Fruit fly (Drosophila melanogaster): ENCODE data around the gene Sec24CD.

dm6 chr2L:2212478-2212877, 24.2 kb downstream of the Sec24CD start, which contains the start of gene CG15385:
- no peak for TF ChIP-seq CG8478 (optimal IDR thresholded peaks at IDR 0.05)
- no peak for TF ChIP-seq CTCF (optimal IDR thresholded peaks at IDR 0.05)

Measured in S2 (cell line).